Fruit fly (Drosophila melanogaster) whole organism, embryonic: ENCODE data around the gene CG15209.

Experiments used
- Awh ChIP-seq: fragments of 200-800 bp; sonication (Bioruptor generic); IDR thresholded peaks from 2 replicates; pipeline ENCODE4, ENCODE4 v1.3.6; 2022; ENCODE audit warnings: missing biosample characterization, missing genetic modification characterization
- CG10267 ChIP-seq: fragments of 200-800 bp; sonication (Bioruptor generic); optimal IDR thresholded peaks from 2 replicates; lab custom pipeline; 2018; ENCODE audit warnings: missing biosample characterization, mild to moderate bottlenecking, missing genetic modification characterization, moderate library complexity
- CG10959 ChIP-seq: fragments of 200-800 bp; sonication (Bioruptor generic); IDR thresholded peaks from 2 replicates; pipeline ENCODE4 v1.3.6; 2022; ENCODE audit warnings: missing biosample characterization, missing genetic modification characterization
- CG13296 ChIP-seq: fragments of 200-800 bp; sonication (Bioruptor generic); optimal IDR thresholded peaks from 3 replicates; lab custom pipeline; 2018; ENCODE audit warnings: missing biosample characterization, mild to moderate bottlenecking, missing genetic modification characterization
- CG13424 ChIP-seq: fragments of 200-800 bp; sonication (Bioruptor generic); optimal IDR thresholded peaks from 2 replicates; lab custom pipeline; 2019; ENCODE audit warnings: missing biosample characterization, mild to moderate bottlenecking, missing genetic modification characterization, moderate library complexity
- CG13624 ChIP-seq: fragments of 200-800 bp; sonication (Bioruptor generic); optimal IDR thresholded peaks from 2 replicates; lab custom pipeline; 2016; ENCODE audit warnings: missing biosample characterization, missing genetic modification characterization
- CG1603 ChIP-seq: fragments of 200-800 bp; sonication (Bioruptor generic); optimal IDR thresholded peaks from 2 replicates; lab custom pipeline; 2019; ENCODE audit warnings: missing biosample characterization, mild to moderate bottlenecking, missing genetic modification characterization, moderate library complexity
- CG16863 ChIP-seq: fragments of 200-800 bp; sonication (Bioruptor generic); optimal IDR thresholded peaks from 3 replicates; lab custom pipeline; 2016; ENCODE audit warnings: missing biosample characterization, missing genetic modification characterization
- CG17385 ChIP-seq: fragments of 200-800 bp; sonication (Bioruptor generic); optimal IDR thresholded peaks from 3 replicates; lab custom pipeline; 2018; ENCODE audit warnings: missing biosample characterization, mild to moderate bottlenecking, missing genetic modification characterization
- CG17829 ChIP-seq: fragments of 200-800 bp; optimal IDR thresholded peaks from 2 replicates; lab custom pipeline; 2019; ENCODE audit warnings: missing biosample characterization, mild to moderate bottlenecking, missing genetic modification characterization, moderate library complexity
- CG18476 ChIP-seq: fragments of 200-800 bp; sonication (Bioruptor generic); optimal IDR thresholded peaks from 2 replicates; lab custom pipeline; 2016; ENCODE audit warnings: missing biosample characterization, mild to moderate bottlenecking, missing genetic modification characterization
- CG2199 ChIP-seq: fragments of 200-800 bp; sonication (Bioruptor generic); IDR thresholded peaks from 3 replicates; pipeline ENCODE4 v1.3.6; 2022; ENCODE audit warnings: missing biosample characterization, missing genetic modification characterization
- CG2678 ChIP-seq: fragments of 200-800 bp; sonication (Bioruptor generic); optimal IDR thresholded peaks from 3 replicates; lab custom pipeline; 2019; ENCODE audit warnings: missing biosample characterization, mild to moderate bottlenecking, missing genetic modification characterization, moderate library complexity
- CG2875 ChIP-seq: fragments of 200-800 bp; sonication (Bioruptor generic); optimal IDR thresholded peaks from 2 replicates; lab custom pipeline; 2017; ENCODE audit warnings: missing biosample characterization, mild to moderate bottlenecking, missing genetic modification characterization, missing genetic modification reagents
- CG30403 ChIP-seq: fragments of 200-800 bp; sonication (Bioruptor generic); optimal IDR thresholded peaks from 3 replicates; lab custom pipeline; 2016; ENCODE audit warnings: missing biosample characterization, missing genetic modification characterization
- CG3726 ChIP-seq: fragments of 200-800 bp; sonication (Bioruptor generic); IDR thresholded peaks from 3 replicates; pipeline ENCODE4, ENCODE4 v1.3.6; 2022; ENCODE audit warnings: missing biosample characterization, missing genetic modification characterization
- CG4424 ChIP-seq: fragments of 200-800 bp; sonication (Bioruptor generic); optimal IDR thresholded peaks from 3 replicates; lab custom pipeline; 2016; ENCODE audit warnings: missing biosample characterization, missing genetic modification characterization
- CG6254 ChIP-seq: fragments of 200-800 bp; sonication (Bioruptor generic); optimal IDR thresholded peaks from 3 replicates; lab custom pipeline; 2017; ENCODE audit warnings: mild to moderate bottlenecking, missing biosample characterization, missing genetic modification reagents, missing genetic modification characterization
- CG8924 ChIP-seq: fragments of 200-800 bp; optimal IDR thresholded peaks from 3 replicates; lab custom pipeline; 2019; ENCODE audit warnings: missing biosample characterization, mild to moderate bottlenecking, missing genetic modification characterization, moderate library complexity
- CG9727 ChIP-seq: fragments of 200-800 bp; sonication (Bioruptor generic); optimal IDR thresholded peaks from 3 replicates; lab custom pipeline; 2017; ENCODE audit warnings: missing biosample characterization, mild to moderate bottlenecking, missing genetic modification characterization
- D19A ChIP-seq: fragments of 200-800 bp; optimal IDR thresholded peaks from 3 replicates; lab custom pipeline; 2019; ENCODE audit warnings: missing biosample characterization, mild to moderate bottlenecking, missing genetic modification characterization, moderate library complexity
- Dp ChIP-seq: fragments of 200-800 bp; sonication (Bioruptor generic); optimal IDR thresholded peaks from 2 replicates; lab custom pipeline; 2018; ENCODE audit warnings: missing biosample characterization, mild to moderate bottlenecking, missing genetic modification characterization, moderate library complexity
- Hmx ChIP-seq: fragments of 200-800 bp; sonication (Bioruptor generic); optimal IDR thresholded peaks from 2 replicates; lab custom pipeline; 2016; ENCODE audit warnings: missing biosample characterization, missing genetic modification characterization
- Hsf ChIP-seq: fragments of 200-800 bp; sonication (Bioruptor generic); optimal IDR thresholded peaks from 3 replicates; lab custom pipeline; 2016; ENCODE audit warnings: missing biosample characterization, missing genetic modification characterization
- Meics ChIP-seq: fragments of 200-800 bp; sonication (Bioruptor generic); optimal IDR thresholded peaks from 2 replicates; lab custom pipeline; 2017; ENCODE audit warnings: missing biosample characterization, mild to moderate bottlenecking, missing genetic modification characterization
- Myb ChIP-seq: fragments of 200-800 bp; sonication (Bioruptor generic); optimal IDR thresholded peaks from 2 replicates; lab custom pipeline; 2016; ENCODE audit warnings: missing biosample characterization, missing genetic modification characterization
- PHDP ChIP-seq: fragments of 200-800 bp; sonication (Bioruptor generic); optimal IDR thresholded peaks from 3 replicates; lab custom pipeline; 2018; ENCODE audit warnings: missing biosample characterization, mild to moderate bottlenecking, missing genetic modification characterization, moderate library complexity
- Ravus ChIP-seq: fragments of 200-800 bp; sonication (Bioruptor generic); IDR thresholded peaks from 2 replicates; pipeline ENCODE4 v1.3.6; 2022; ENCODE audit warnings: missing biosample characterization, missing genetic modification characterization
- Side ChIP-seq: fragments of 200-800 bp; sonication (Bioruptor generic); optimal IDR thresholded peaks from 2 replicates; lab custom pipeline; 2016; ENCODE audit warnings: missing biosample characterization, missing genetic modification characterization
- Sox100B ChIP-seq: fragments of 200-800 bp; sonication (Bioruptor generic); optimal IDR thresholded peaks from 3 replicates; lab custom pipeline; 2018; ENCODE audit warnings: missing biosample characterization, mild to moderate bottlenecking, missing genetic modification characterization
- Stat92E ChIP-seq, 3 experiments: fragments of >200 bp in 2 of 3; fragments of 200-800 bp in 1 of 3; sonication (Bioruptor generic) in 1 of 3; optimal IDR thresholded peaks; 2 replicates each; lab custom pipeline; 2017 to 2019; ENCODE audit warnings: missing biosample characterization in 3 of 3, missing genetic modification characterization in 3 of 3, mild to moderate bottlenecking in 1 of 3, moderate library complexity in 1 of 3
- aop ChIP-seq: fragments of 200-800 bp; sonication (Bioruptor generic); IDR thresholded peaks from 2 replicates; pipeline ENCODE4 v1.3.6; 2022; ENCODE audit warnings: missing biosample characterization, missing genetic modification characterization
- ara ChIP-seq: fragments of 200-800 bp; sonication (Bioruptor generic); IDR thresholded peaks from 2 replicates; pipeline ENCODE4 v1.3.6; 2022; ENCODE audit warnings: missing biosample characterization, missing genetic modification characterization
- bsh ChIP-seq, 2 experiments: fragments of 200-800 bp; sonication (Bioruptor generic); optimal IDR thresholded peaks; 2 replicates each; lab custom pipeline; 2017 to 2018; ENCODE audit warnings: mild to moderate bottlenecking in 2 of 2, missing biosample characterization in 2 of 2, missing genetic modification characterization in 2 of 2, moderate library complexity in 1 of 2
- crol ChIP-seq: fragments of 200-800 bp; sonication (Bioruptor generic); IDR thresholded peaks from 2 replicates; pipeline ENCODE4 v1.3.6; 2022; ENCODE audit warnings: missing biosample characterization, missing genetic modification characterization
- dpn ChIP-seq, 2 experiments: fragments of 200-800 bp; sonication (Bioruptor generic); optimal IDR thresholded peaks; 3 replicates each; lab custom pipeline; 2016; ENCODE audit warnings: missing biosample characterization in 2 of 2, missing genetic modification characterization in 2 of 2
- ems ChIP-seq: fragments of 200-800 bp; sonication (Bioruptor generic); optimal IDR thresholded peaks from 3 replicates; lab custom pipeline; 2016; ENCODE audit warnings: missing biosample characterization, missing genetic modification characterization
- fd96Cb ChIP-seq: fragments of 200-800 bp; sonication (Bioruptor generic); optimal IDR thresholded peaks from 2 replicates; lab custom pipeline; 2018; ENCODE audit warnings: missing biosample characterization, mild to moderate bottlenecking, missing genetic modification characterization, moderate library complexity
- ftz-f1 ChIP-seq: fragments of 200-800 bp; sonication (Bioruptor generic); optimal IDR thresholded peaks from 2 replicates; lab custom pipeline; 2016; ENCODE audit warnings: missing biosample characterization, missing genetic modification characterization
- gsb-n ChIP-seq: fragments of 200-800 bp; sonication (Bioruptor generic); optimal IDR thresholded peaks from 3 replicates; lab custom pipeline; 2018; ENCODE audit warnings: missing biosample characterization, mild to moderate bottlenecking, missing genetic modification characterization
- ken ChIP-seq: fragments of 200-800 bp; sonication (Bioruptor generic); IDR thresholded peaks from 3 replicates; pipeline ENCODE4 v1.3.6; 2022; ENCODE audit warnings: missing biosample characterization, missing genetic modification characterization
- nerfin-1 ChIP-seq: fragments of 200-800 bp; sonication (Bioruptor generic); optimal IDR thresholded peaks from 3 replicates; lab custom pipeline; 2019; ENCODE audit warnings: missing biosample characterization, mild to moderate bottlenecking, missing genetic modification characterization, moderate library complexity
- nmo ChIP-seq: fragments of 200-800 bp; sonication (Bioruptor generic); optimal IDR thresholded peaks from 2 replicates; lab custom pipeline; 2018; ENCODE audit warnings: missing biosample characterization, mild to moderate bottlenecking, missing genetic modification characterization, moderate library complexity
- scrt ChIP-seq: fragments of 200-800 bp; sonication (Bioruptor generic); optimal IDR thresholded peaks from 2 replicates; lab custom pipeline; 2018; ENCODE audit warnings: missing biosample characterization, mild to moderate bottlenecking, missing genetic modification characterization, moderate library complexity
- slp2 ChIP-seq: fragments of 200-800 bp; sonication (Bioruptor generic); optimal IDR thresholded peaks from 2 replicates; lab custom pipeline; 2016; ENCODE audit warnings: missing biosample characterization, missing genetic modification characterization
- unpg ChIP-seq: fragments of 200-800 bp; sonication (Bioruptor generic); optimal IDR thresholded peaks from 3 replicates; lab custom pipeline; 2018; ENCODE audit warnings: missing biosample characterization, mild to moderate bottlenecking, missing genetic modification characterization, moderate library complexity
- yki ChIP-seq: fragments of >200 bp; optimal IDR thresholded peaks from 3 replicates; lab custom pipeline; 2018
- zfh1 ChIP-seq: fragments of 200-800 bp; sonication (Bioruptor generic); IDR thresholded peaks from 3 replicates; pipeline ENCODE4 v1.3.6; 2022; ENCODE audit warnings: missing biosample characterization, missing genetic modification characterization
- zfh2 ChIP-seq: fragments of 200-800 bp; sonication (Bioruptor generic); optimal IDR thresholded peaks from 2 replicates; lab custom pipeline; 2016; ENCODE audit warnings: missing biosample characterization, missing genetic modification characterization

CG15209 gene

DNA sequence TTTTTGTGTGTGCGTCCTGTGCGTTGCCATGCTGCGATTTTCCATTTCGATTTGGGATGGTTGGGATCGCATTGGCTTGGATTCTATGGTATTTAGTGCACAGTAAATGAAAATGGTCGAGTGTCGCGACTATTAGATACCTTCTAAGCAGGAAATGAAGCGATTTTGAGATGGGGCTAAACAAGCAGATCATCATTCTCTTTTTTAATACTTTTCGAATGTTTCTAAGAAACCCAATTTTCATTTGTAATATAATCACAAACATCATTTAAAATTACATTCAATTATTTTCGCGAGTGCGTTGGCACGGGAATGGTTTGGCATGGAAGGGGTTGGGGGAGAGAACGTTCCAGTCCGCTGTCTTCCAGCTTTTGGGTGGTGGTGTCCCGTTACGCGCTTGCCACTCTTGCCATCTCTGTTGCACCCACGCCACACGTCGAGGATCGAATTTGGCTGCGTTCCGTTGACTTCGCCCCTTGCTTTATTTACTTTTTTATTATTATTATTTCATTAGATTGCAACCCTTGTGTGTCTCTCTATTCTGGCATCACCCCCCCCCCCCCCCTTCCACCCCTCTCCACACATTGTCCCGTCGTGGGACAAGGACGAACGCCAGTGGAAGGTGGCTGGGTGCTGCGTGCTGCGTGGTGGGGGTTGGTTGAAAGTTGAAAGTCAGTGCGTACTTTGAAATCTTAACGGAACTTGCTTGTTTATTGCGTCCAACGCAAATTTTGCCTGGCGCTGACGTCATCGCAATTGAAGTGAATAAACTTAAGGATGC is 16.5 kb upstream of the CG15209 start (continued):
- TF ChIP-seq CG16863 (GFP tag; lab: Kevin White, UChicago) = peak; percentile 25
- TF ChIP-seq ems (GFP tag; lab: Kevin White, UChicago) = peak; percentile 33
- TF ChIP-seq yki (lab: Kevin White, UChicago) = no peak
- no peak for TF ChIP-seq Awh (GFP tag; lab: Robert Waterston, UW)
- peak; percentile 22 for TF ChIP-seq slp2
- peak; percentile 53 for TF ChIP-seq D19A
- no peak for TF ChIP-seq ftz-f1 (GFP tag; lab: Kevin White, UChicago)
- no peak for TF ChIP-seq CG18476 (GFP tag; lab: Kevin White, UChicago)
- TF ChIP-seq Stat92E (GFP tag; optimal IDR thresholded peaks at IDR 0.05; lab: Kevin White, UChicago) = peak in 1 of 3 experiments; percentile 49
- TF ChIP-seq nmo = peak; percentile 62
- TF ChIP-seq CG2199 = no peak
- TF ChIP-seq gsb-n (tag; lab: Kevin White, UChicago) = peak; percentile 76
- peak; percentile 36 for TF ChIP-seq unpg (GFP tag; lab: Kevin White, UChicago)
- peak; percentile 52 for TF ChIP-seq CG2678 (tag; lab: Kevin White, UChicago)
- peak; percentile 17 for TF ChIP-seq nerfin-1 (tag; lab: Kevin White, UChicago)
- TF ChIP-seq CG13424 (tag; lab: Kevin White, UChicago) = peak; percentile 30
- TF ChIP-seq CG10267 (tag; lab: Kevin White, UChicago) = peak; percentile 45
- TF ChIP-seq CG6254 (GFP tag; lab: Kevin White, UChicago) = peak; percentile 54
- peak; percentile 5 for TF ChIP-seq Sox100B
- peak; percentile 68 for TF ChIP-seq CG1603 (tag; lab: Kevin White, UChicago)
- peak in 1 of 2 experiments; percentile 34 for TF ChIP-seq dpn (GFP tag; optimal IDR thresholded peaks at IDR 0.05; lab: Kevin White, UChicago)
- peak; percentile 18 for TF ChIP-seq Hsf
- peak; percentile 7 for TF ChIP-seq Meics
- peak; percentile 41 for TF ChIP-seq CG30403
- TF ChIP-seq scrt (GFP tag; lab: Kevin White, UChicago) = peak; percentile 17
- peak; percentile 59; the same call in 2 of the 3 replicates for TF ChIP-seq zfh1 (GFP tag; lab: Robert Waterston, UW)
- TF ChIP-seq CG8924 = peak; percentile 52
- TF ChIP-seq Hmx (GFP tag; lab: Kevin White, UChicago) = no peak
- no peak for TF ChIP-seq Dp (GFP tag; lab: Kevin White, UChicago)
- TF ChIP-seq Ravus = no peak
- peak; percentile 9 for TF ChIP-seq PHDP (tag; lab: Kevin White, UChicago)
- TF ChIP-seq CG13624 (GFP tag; lab: Kevin White, UChicago) = peak; percentile 31
- TF ChIP-seq CG4424 (GFP tag; lab: Kevin White, UChicago) = peak; percentile 22
- TF ChIP-seq ara (GFP tag; lab: Robert Waterston, UW) = peak; percentile 30; the same call in 1 of the 2 replicates
- TF ChIP-seq Myb (GFP tag; lab: Kevin White, UChicago) = peak; percentile 12
- no peak for TF ChIP-seq zfh2 (GFP tag; lab: Kevin White, UChicago)
- TF ChIP-seq CG17829 (tag; lab: Kevin White, UChicago) = peak; percentile 41
- TF ChIP-seq CG2875 (GFP tag; lab: Kevin White, UChicago) = peak; percentile 28
- TF ChIP-seq fd96Cb (tag; lab: Kevin White, UChicago) = peak; percentile 55
- peak in 1 of 2 experiments; percentile 74 for TF ChIP-seq bsh (GFP tag; optimal IDR thresholded peaks at IDR 0.05; lab: Kevin White, UChicago)
- peak; percentile 21 for TF ChIP-seq Side (GFP tag; lab: Kevin White, UChicago)
- peak; percentile 30 for TF ChIP-seq CG17385 (GFP tag; lab: Kevin White, UChicago)
- TF ChIP-seq CG3726 (GFP tag; lab: Robert Waterston, UW) = no peak
- peak; percentile 64 for TF ChIP-seq CG9727 (GFP tag; lab: Kevin White, UChicago)
- peak; percentile 87 for TF ChIP-seq crol (GFP tag; lab: Robert Waterston, UW)
- TF ChIP-seq aop (GFP tag; lab: Robert Waterston, UW) = no peak
- no peak for TF ChIP-seq CG13296 (GFP tag; lab: Kevin White, UChicago)
- 0 out of 2 replicates have a peak, but pooled peaks have one; percentile 31 for TF ChIP-seq CG10959 (GFP tag; lab: Robert Waterston, UW)
- peak; percentile 50; the same call in 1 of the 3 replicates for TF ChIP-seq ken (GFP tag; lab: Robert Waterston, UW)
